Worm (Caenorhabditis elegans) whole organism, late embryonic: Measurements from ENCODE around the gene dct-18.
A peak's percentile ranks its signal among the peaks of the same experiment; 100 is the strongest.

Experiments used
- C08G9.2 ChIP-seq: sonication (generic microtip); optimal IDR thresholded peaks from 2 replicates; lab custom pipeline; 2016; ENCODE audit warnings: mild to moderate bottlenecking, missing genetic modification characterization, moderate library complexity, missing compliant biosample characterization
- F13H6.1 ChIP-seq: sonication (generic microtip); optimal IDR thresholded peaks from 2 replicates; lab custom pipeline; 2016; ENCODE audit warnings: missing genetic modification characterization, missing compliant biosample characterization
- K02D7.2 ChIP-seq: sonication (generic microtip); optimal IDR thresholded peaks from 2 replicates; lab custom pipeline; 2017; ENCODE audit warnings: mild to moderate bottlenecking, missing genetic modification characterization, missing compliant biosample characterization
- T23F11.4 ChIP-seq: fragments of 200-800 bp; sonication (Bioruptor generic); optimal IDR thresholded peaks from 2 replicates; lab custom pipeline; 2018; ENCODE audit warnings: mild to moderate bottlenecking, missing genetic modification characterization, missing compliant biosample characterization
- ahr-1 ChIP-seq: sonication (generic microtip); optimal IDR thresholded peaks from 2 replicates; lab custom pipeline; 2016; ENCODE audit warnings: missing genetic modification characterization, missing compliant biosample characterization
- ceh-18 ChIP-seq: sonication (generic microtip); optimal IDR thresholded peaks from 2 replicates; lab custom pipeline; 2016; ENCODE audit warnings: missing genetic modification characterization, missing compliant biosample characterization
- ceh-19 ChIP-seq: fragments of 200-800 bp; sonication (Bioruptor generic); optimal IDR thresholded peaks from 2 replicates; lab custom pipeline; 2018; ENCODE audit warnings: mild to moderate bottlenecking, missing genetic modification characterization, missing compliant biosample characterization
- ceh-22 ChIP-seq: sonication (generic microtip); optimal IDR thresholded peaks from 2 replicates; lab custom pipeline; 2017; ENCODE audit warnings: missing biosample characterization, missing genetic modification characterization
- ceh-30 ChIP-seq: fragments of 150-350 bp; optimal IDR thresholded peaks from 2 replicates; lab custom pipeline; 2014; ENCODE audit warnings: missing biosample characterization, missing genetic modification characterization
- ceh-31 ChIP-seq: sonication (generic microtip); optimal IDR thresholded peaks from 2 replicates; lab custom pipeline; 2016; ENCODE audit warnings: missing genetic modification characterization, missing compliant biosample characterization
- ceh-6 ChIP-seq: fragments of 200-800 bp; sonication (Bioruptor generic); optimal IDR thresholded peaks from 2 replicates; lab custom pipeline; 2018; ENCODE audit warnings: mild to moderate bottlenecking, missing genetic modification characterization, missing compliant biosample characterization
- dmd-4 ChIP-seq: sonication (generic microtip); optimal IDR thresholded peaks from 2 replicates; lab custom pipeline; 2016; ENCODE audit warnings: borderline replicate concordance, missing genetic modification characterization, missing compliant biosample characterization
- dve-1 ChIP-seq: sonication (generic microtip); optimal IDR thresholded peaks from 2 replicates; lab custom pipeline; 2017; ENCODE audit warnings: antibody characterized with exemption, mild to moderate bottlenecking, missing genetic modification characterization, missing compliant biosample characterization
- elt-2 ChIP-seq: sonication (generic microtip); optimal IDR thresholded peaks from 2 replicates; lab custom pipeline; 2016; ENCODE audit warnings: missing genetic modification reagents, missing genetic modification characterization, missing compliant biosample characterization
- ets-4 ChIP-seq: sonication (generic microtip); optimal IDR thresholded peaks from 2 replicates; lab custom pipeline; 2016; ENCODE audit warnings: missing genetic modification characterization, missing compliant biosample characterization
- fax-1 ChIP-seq: sonication (generic microtip); optimal IDR thresholded peaks from 2 replicates; lab custom pipeline; 2016; ENCODE audit warnings: missing genotype, missing genetic modification characterization, missing compliant biosample characterization
- fkh-6 ChIP-seq: sonication (generic microtip); optimal IDR thresholded peaks from 2 replicates; lab custom pipeline; 2016; ENCODE audit warnings: missing genetic modification characterization, missing compliant biosample characterization
- gmeb-2 ChIP-seq: sonication (generic microtip); optimal IDR thresholded peaks from 2 replicates; lab custom pipeline; 2016; ENCODE audit warnings: missing genetic modification characterization, inconsistent platforms, missing compliant biosample characterization
- hlh-13 ChIP-seq: fragments of 200-800 bp; sonication (Bioruptor generic); optimal IDR thresholded peaks from 2 replicates; lab custom pipeline; 2018; ENCODE audit warnings: mild to moderate bottlenecking, missing genetic modification characterization, missing compliant biosample characterization
- hlh-30 ChIP-seq: sonication (generic microtip); optimal IDR thresholded peaks from 2 replicates; lab custom pipeline; 2017; ENCODE audit warnings: antibody characterized with exemption, missing genetic modification characterization, missing compliant biosample characterization; ENCODE audit not compliant: insufficient read depth
- hlh-6 ChIP-seq: sonication (generic microtip); optimal IDR thresholded peaks from 2 replicates; lab custom pipeline; 2016; ENCODE audit warnings: missing genotype, missing genetic modification characterization, missing compliant biosample characterization
- hlh-8 ChIP-seq: sonication (generic microtip); optimal IDR thresholded peaks from 2 replicates; lab custom pipeline; 2016; ENCODE audit warnings: missing genotype, missing genetic modification characterization, missing compliant biosample characterization
- lin-11 ChIP-seq: fragments of 200-800 bp; sonication (Bioruptor generic); optimal IDR thresholded peaks from 2 replicates; lab custom pipeline; 2018; ENCODE audit warnings: mild to moderate bottlenecking, missing genetic modification characterization, missing compliant biosample characterization
- nhr-11 ChIP-seq: fragments of 150-350 bp; optimal IDR thresholded peaks from 2 replicates; lab custom pipeline; 2014; ENCODE audit warnings: missing biosample characterization, missing genetic modification characterization
- nhr-232 ChIP-seq: sonication (generic microtip); optimal IDR thresholded peaks from 2 replicates; lab custom pipeline; 2016; ENCODE audit warnings: missing genetic modification characterization, missing compliant biosample characterization
- npax-4 ChIP-seq: sonication (generic microtip); optimal IDR thresholded peaks from 2 replicates; lab custom pipeline; 2016; ENCODE audit warnings: missing genetic modification characterization, missing compliant biosample characterization
- odd-2 ChIP-seq: sonication (generic microtip); optimal IDR thresholded peaks from 2 replicates; lab custom pipeline; 2017; ENCODE audit warnings: antibody characterized with exemption, mild to moderate bottlenecking, missing genetic modification characterization, missing compliant biosample characterization
- pax-1 ChIP-seq: fragments of 150-350 bp; optimal IDR thresholded peaks from 2 replicates; lab custom pipeline; 2014; ENCODE audit warnings: missing biosample characterization, missing genetic modification characterization
- pha-4 ChIP-seq: fragments of 150-350 bp; optimal IDR thresholded peaks from 2 replicates; lab custom pipeline; 2018; ENCODE audit warnings: missing biosample characterization, missing genetic modification reagents, missing genetic modification characterization
- pqm-1 ChIP-seq: sonication (generic microtip); optimal IDR thresholded peaks from 2 replicates; lab custom pipeline; 2016; ENCODE audit warnings: missing genetic modification characterization, missing compliant biosample characterization
- pros-1 ChIP-seq: fragments of 150-350 bp; optimal IDR thresholded peaks from 2 replicates; lab custom pipeline; 2014; ENCODE audit warnings: missing biosample characterization, missing genetic modification reagents, missing genetic modification characterization
- ref-2 ChIP-seq: sonication (generic microtip); optimal IDR thresholded peaks from 2 replicates; lab custom pipeline; 2016; ENCODE audit warnings: missing genetic modification characterization, missing compliant biosample characterization
- rnt-1 ChIP-seq: sonication (generic microtip); optimal IDR thresholded peaks from 2 replicates; lab custom pipeline; 2016; ENCODE audit warnings: missing genetic modification characterization, missing compliant biosample characterization
- sdc-2 ChIP-seq: sonication (generic microtip); optimal IDR thresholded peaks from 2 replicates; lab custom pipeline; 2016; ENCODE audit warnings: missing genotype, missing genetic modification characterization, missing compliant biosample characterization
- sox-2 ChIP-seq: fragments of 200-800 bp; sonication (Bioruptor generic); IDR thresholded peaks from 2 replicates; pipeline ENCODE4 v1.3.6; 2022; ENCODE audit warnings: missing genetic modification reagents, missing genetic modification characterization, missing compliant biosample characterization
- syd-9 ChIP-seq: sonication (generic microtip); optimal IDR thresholded peaks from 2 replicates; lab custom pipeline; 2016; ENCODE audit warnings: mild to moderate bottlenecking, missing genetic modification characterization, moderate library complexity, missing compliant biosample characterization
- tbx-7 ChIP-seq: sonication (generic microtip); optimal IDR thresholded peaks from 2 replicates; lab custom pipeline; 2016; ENCODE audit warnings: missing genotype, missing genetic modification characterization, missing compliant biosample characterization
- ttx-3 ChIP-seq: sonication (generic microtip); optimal IDR thresholded peaks from 2 replicates; lab custom pipeline; 2016; ENCODE audit warnings: missing genetic modification reagents, missing genetic modification characterization, missing compliant biosample characterization
- zip-5 ChIP-seq: sonication (generic microtip); optimal IDR thresholded peaks from 2 replicates; lab custom pipeline; 2016; ENCODE audit warnings: missing genetic modification characterization, missing compliant biosample characterization

dct-18 gene

DNA sequence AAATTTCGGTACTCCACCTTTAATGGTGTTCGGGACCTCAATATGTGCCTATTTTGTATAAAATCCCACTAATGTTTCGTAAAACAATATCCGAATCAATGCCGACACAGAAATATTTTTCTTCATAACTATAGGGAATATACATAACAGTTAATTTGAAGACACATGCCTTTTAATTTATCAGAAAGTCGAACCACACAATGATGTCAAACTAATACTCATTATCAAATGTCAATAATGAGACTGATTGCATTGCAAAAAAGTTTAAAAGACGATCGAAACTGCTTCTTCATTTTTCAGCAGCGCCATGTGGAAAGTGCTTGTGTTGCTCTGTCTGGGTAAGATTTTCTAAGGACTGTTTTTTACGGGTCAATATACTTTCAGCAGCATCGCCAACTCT, 30.6 kb upstream of the dct-18 start, which contains the start of gene clec-65:
clec-65 (plus strand) TSS at position 301 of the 400 bp plus-strand sequence.
- TF ChIP-seq elt-2 (tag; lab: Kevin White, UChicago) (no peak), nhr-11 (tag; lab: Kevin White, UChicago) (no peak)

DNA sequence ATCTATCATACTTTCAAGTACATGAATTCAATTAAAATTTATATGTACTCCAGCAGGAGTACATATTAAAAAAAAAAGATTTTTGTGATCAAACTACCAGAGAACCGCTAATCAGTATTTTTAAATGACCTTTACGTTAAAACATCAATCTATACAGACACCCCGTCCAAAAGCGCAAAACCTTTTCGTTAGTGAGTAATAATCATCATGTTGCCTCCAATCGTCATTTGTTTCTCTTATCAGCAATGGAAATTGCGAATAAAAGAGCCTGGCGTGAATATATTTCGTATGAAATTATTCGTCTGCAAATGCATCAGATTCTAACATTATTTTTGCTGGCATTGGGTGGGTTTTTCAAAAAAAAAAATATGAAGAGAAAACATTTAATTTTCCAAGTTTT, 27.5 kb upstream of the dct-18 start, which contains the start of gene clec-66:
clec-66 (plus strand) TSS at position 225 of the 400 bp plus-strand sequence.
- TF ChIP-seq rnt-1 (tag; lab: Kevin White, UChicago) (no peak), sox-2 (no peak), fkh-6 (no peak)

DNA sequence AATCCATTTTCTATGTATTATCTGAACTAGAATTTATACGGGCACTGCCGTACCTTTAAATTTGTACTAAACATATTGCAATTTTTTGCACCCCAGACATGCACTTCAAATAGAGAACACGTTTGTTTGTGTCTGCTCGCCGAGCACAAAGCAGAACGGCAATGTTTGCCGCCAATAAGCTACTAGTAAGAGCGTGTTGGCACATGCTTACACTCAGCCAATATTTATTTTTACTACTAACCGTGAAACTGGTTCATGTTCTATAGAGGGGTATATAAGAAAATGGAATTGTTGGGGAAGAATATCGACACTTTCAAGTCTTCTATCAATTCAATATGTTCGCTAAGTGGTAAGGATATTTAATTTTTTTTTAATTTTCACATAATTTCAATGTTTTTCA, 24.6 kb upstream of the dct-18 start, which contains the start of gene nspb-11:
nspb-11 (plus strand) TSS at position 301 of the 400 bp plus-strand sequence.
- TF ChIP-seq rnt-1 (tag; lab: Kevin White, UChicago) = no peak
- TF ChIP-seq pros-1 (tag; lab: Kevin White, UChicago) = no peak
- no peak for TF ChIP-seq gmeb-2 (tag; lab: Kevin White, UChicago)
- no peak for TF ChIP-seq pha-4 (tag; lab: Kevin White, UChicago)
- no peak for TF ChIP-seq npax-4
- TF ChIP-seq dve-1 (tag; lab: Kevin White, UChicago) = no peak
- TF ChIP-seq ceh-30 (tag; lab: Kevin White, UChicago) = no peak
- TF ChIP-seq zip-5 = no peak
- no peak for TF ChIP-seq nhr-232
- TF ChIP-seq ttx-3 (tag; lab: Kevin White, UChicago) = no peak

ce11 chrII:12908779-12909178, 22.9 kb upstream of the dct-18 start, which contains the start of gene ddn-2:
Gene ddn-2 (plus strand): TSS chrII:12909079.
- TF ChIP-seq ets-4 (tag; lab: Kevin White, UChicago) (no peak), F13H6.1 (tag; lab: Kevin White, UChicago) (no peak), hlh-8 (tag; lab: Kevin White, UChicago) (no peak), ceh-18 (no peak), gmeb-2 (tag; lab: Kevin White, UChicago) (no peak), K02D7.2 (tag; lab: Kevin White, UChicago) (no peak), T23F11.4 (GFP tag; lab: Kevin White, UChicago) (no peak), rnt-1 (tag; lab: Kevin White, UChicago) (no peak), fkh-6 (no peak), hlh-30 (tag; lab: Kevin White, UChicago) (no peak), ref-2 (no peak), pax-1 (tag; lab: Kevin White, UChicago) (no peak), sdc-2 (tag; lab: Kevin White, UChicago) (no peak), ahr-1 (tag; lab: Kevin White, UChicago) (no peak), ceh-31 (tag; lab: Kevin White, UChicago) (no peak), pqm-1 (tag; lab: Kevin White, UChicago) (no peak), fax-1 (tag; lab: Kevin White, UChicago) (no peak), ceh-19 (GFP tag; lab: Kevin White, UChicago) (no peak)

- TF ChIP-seq dmd-4 (no peak), ceh-31 (tag; lab: Kevin White, UChicago) (peak; percentile 34), ceh-6 (GFP tag; lab: Kevin White, UChicago) (no peak), hlh-13 (GFP tag; lab: Kevin White, UChicago) (no peak), ceh-30 (tag; lab: Kevin White, UChicago) (no peak), tbx-7 (tag; lab: Kevin White, UChicago) (peak; percentile 2), lin-11 (tag; lab: Kevin White, UChicago) (no peak), C08G9.2 (tag; lab: Kevin White, UChicago) (peak; percentile 44), hlh-6 (tag; lab: Kevin White, UChicago) (no peak), ceh-22 (no peak), odd-2 (tag; lab: Kevin White, UChicago) (no peak), syd-9 (tag; lab: Kevin White, UChicago) (no peak)
Measured at ce11 chrII:12914514-12915075, 17.1 kb upstream of the dct-18 start, which contains the start of gene F35C5.12. Gene F35C5.12 (minus strand): TSS chrII:12914564.
